Fruit fly (Drosophila melanogaster): ENCODE measurements around the gene HDAC11.

Gene HDAC11

dm6 chr3R:24812987-24813636 is 42.9 kb downstream of the HDAC11 start:
- TF ChIP-seq jim (GFP tag; optimal IDR thresholded peaks at IDR 0.05) (no peak), Dfd (GFP tag; optimal IDR thresholded peaks at IDR 0.05) (no peak), h (GFP tag; optimal IDR thresholded peaks at IDR 0.05) (no peak), Hr83 (GFP tag; optimal IDR thresholded peaks at IDR 0.05; ENCODE audit: poor library complexity, severe bottlenecking) (no peak), Dif (GFP tag; optimal IDR thresholded peaks at IDR 0.05; ENCODE audit: partially characterized antibody) (no peak), CrebA (GFP tag; optimal IDR thresholded peaks at IDR 0.05; ENCODE audit: borderline replicate concordance) (no peak), woc (GFP tag; optimal IDR thresholded peaks at IDR 0.05) (no peak), Hr78 (GFP tag; optimal IDR thresholded peaks at IDR 0.05) (no peak), GATAd (GFP tag; optimal IDR thresholded peaks at IDR 0.05) (no peak), sv (GFP tag; optimal IDR thresholded peaks at IDR 0.05) (no peak), pan (optimal IDR thresholded peaks at IDR 0.05) (no peak), Vsx2 (GFP tag; optimal IDR thresholded peaks at IDR 0.05; ENCODE audit: partially characterized antibody) (no peak), Rel (GFP tag; optimal IDR thresholded peaks at IDR 0.05) (no peak), Rel (tag; optimal IDR thresholded peaks at IDR 0.05) (no peak), CG32264 (GFP tag; optimal IDR thresholded peaks at IDR 0.05) (no peak)

dm6 chr3R:24812394-24812793 is 43.6 kb downstream of the HDAC11 start:
- TF ChIP-seq pan (optimal IDR thresholded peaks at IDR 0.05) (no peak), woc (GFP tag; optimal IDR thresholded peaks at IDR 0.05) (no peak), dsf (GFP tag; optimal IDR thresholded peaks at IDR 0.05; ENCODE audit: borderline replicate concordance) (no peak), psq (GFP tag; optimal IDR thresholded peaks at IDR 0.05) (no peak), GATAd (GFP tag; optimal IDR thresholded peaks at IDR 0.05) (no peak), usp (GFP tag; optimal IDR thresholded peaks at IDR 0.05) (no peak), Abd-B (GFP tag; optimal IDR thresholded peaks at IDR 0.05) (no peak), rgr (GFP tag; optimal IDR thresholded peaks at IDR 0.05) (no peak), brk (GFP tag; optimal IDR thresholded peaks at IDR 0.05) (no peak)

DNA sequence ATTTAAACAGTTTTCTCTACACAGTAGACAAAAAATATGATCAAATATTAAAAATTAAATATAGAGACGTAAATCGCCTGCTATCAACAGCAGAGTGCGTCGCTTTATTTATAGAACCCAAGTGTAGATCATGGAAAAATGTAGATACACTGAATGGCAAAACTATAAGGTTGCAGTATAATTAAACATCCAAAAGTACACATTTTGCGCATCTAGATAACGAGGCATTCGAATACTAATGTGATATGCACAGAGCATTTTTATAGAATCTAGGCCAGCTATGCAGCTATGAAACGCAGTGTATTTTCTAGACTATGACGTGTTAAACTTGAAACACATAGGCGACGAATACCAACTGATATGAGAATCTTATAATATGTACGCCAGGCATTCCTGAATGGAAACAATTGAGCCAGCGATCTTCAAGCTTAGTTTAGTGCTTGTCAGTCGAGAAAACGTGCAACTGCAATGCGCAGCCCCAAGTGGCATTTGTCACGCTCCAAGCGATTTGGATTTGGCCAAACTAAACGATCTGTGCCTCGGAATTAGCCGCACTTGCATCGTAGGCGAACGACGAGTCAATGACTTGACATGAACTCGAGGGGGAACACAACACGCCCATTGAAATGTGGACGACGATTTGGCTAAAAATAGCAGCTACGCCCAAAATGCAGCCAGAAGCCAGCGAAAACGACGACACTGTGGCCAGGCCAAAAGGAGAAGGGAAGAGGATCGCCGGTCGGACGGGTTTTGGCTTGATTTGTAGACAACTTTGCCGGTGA is 45.0 kb downstream of the HDAC11 start:
- TF ChIP-seq jim (GFP tag; optimal IDR thresholded peaks at IDR 0.05) (no peak), woc (GFP tag; optimal IDR thresholded peaks at IDR 0.05) (peak; percentile 73), Dfd (GFP tag; optimal IDR thresholded peaks at IDR 0.05) (no peak), OdsH (GFP tag; optimal IDR thresholded peaks at IDR 0.05) (peak; percentile 94), Vsx2 (GFP tag; optimal IDR thresholded peaks at IDR 0.05; ENCODE audit: partially characterized antibody) (no peak), foxo (GFP tag; optimal IDR thresholded peaks at IDR 0.05) (peak; percentile 87 to 95), tai (GFP tag; optimal IDR thresholded peaks at IDR 0.05) (peak; percentile 91), CG9705 (GFP tag; optimal IDR thresholded peaks at IDR 0.05) (peak; percentile 41), Mio (GFP tag; optimal IDR thresholded peaks at IDR 0.05) (peak; percentile 66), psq (GFP tag; optimal IDR thresholded peaks at IDR 0.05) (peak; percentile 85), sv (GFP tag; optimal IDR thresholded peaks at IDR 0.05) (peak; percentile 88), dsf (GFP tag; optimal IDR thresholded peaks at IDR 0.05; ENCODE audit: borderline replicate concordance) (peak; percentile 61), Sp1 (GFP tag; optimal IDR thresholded peaks at IDR 0.05) (peak; percentile 89), N (GFP tag; optimal IDR thresholded peaks at IDR 0.05) (no peak), Hr83 (GFP tag; optimal IDR thresholded peaks at IDR 0.05; ENCODE audit: poor library complexity, severe bottlenecking) (peak; percentile 58), dmrt93B (GFP tag; optimal IDR thresholded peaks at IDR 0.05) (peak; percentile 81), br (GFP tag; optimal IDR thresholded peaks at IDR 0.05) (peak; percentile 94), dl (GFP tag; optimal IDR thresholded peaks at IDR 0.05; ENCODE audit: insufficient read depth in 1 of 2, partially characterized antibody in 2 of 2) (no peak), fru (GFP tag; optimal IDR thresholded peaks at IDR 0.05) (peak; percentile 95), Jra (GFP tag; optimal IDR thresholded peaks at IDR 0.05) (peak; percentile 92), Hr78 (GFP tag; optimal IDR thresholded peaks at IDR 0.05) (no peak), HLH106 (tag; optimal IDR thresholded peaks at IDR 0.05) (peak; percentile 91), lola (GFP tag; optimal IDR thresholded peaks at IDR 0.05) (no peak), rgr (GFP tag; optimal IDR thresholded peaks at IDR 0.05) (peak; percentile 96), Myc (optimal IDR thresholded peaks at IDR 0.05) (no peak), Rel (GFP tag; optimal IDR thresholded peaks at IDR 0.05) (peak; percentile 4), Rel (tag; optimal IDR thresholded peaks at IDR 0.05) (peak; percentile 65), Hnf4 (GFP tag; optimal IDR thresholded peaks at IDR 0.05) (peak; percentile 94), sage (GFP tag; optimal IDR thresholded peaks at IDR 0.05) (peak; percentile 58), brk (GFP tag; optimal IDR thresholded peaks at IDR 0.05) (peak; percentile 74), CG32264 (GFP tag; optimal IDR thresholded peaks at IDR 0.05) (peak; percentile 83), CrebA (GFP tag; optimal IDR thresholded peaks at IDR 0.05; ENCODE audit: borderline replicate concordance) (no peak), Dif (GFP tag; optimal IDR thresholded peaks at IDR 0.05; ENCODE audit: partially characterized antibody) (no peak), ey (GFP tag; optimal IDR thresholded peaks at IDR 0.05) (peak; percentile 96), h (GFP tag; optimal IDR thresholded peaks at IDR 0.05) (peak; percentile 97), Abd-B (GFP tag; optimal IDR thresholded peaks at IDR 0.05) (no peak), GATAd (GFP tag; optimal IDR thresholded peaks at IDR 0.05) (peak; percentile 78), pan (optimal IDR thresholded peaks at IDR 0.05) (no peak)

Data from whole organism, wandering third instar larva.